Fruit fly (Drosophila melanogaster) Kc167 (cell line): ENCODE results near the gene Sema1a.

ENCODE experiments used
- Sin3A ChIP-seq: fragments of >200 bp; optimal IDR thresholded peaks from 2 replicates; lab custom pipeline; 2018; ENCODE audit warnings: missing external identifiers
- h ChIP-seq: fragments of >200 bp; optimal IDR thresholded peaks from 3 replicates; lab custom pipeline; 2018; ENCODE audit warnings: missing external identifiers
- insv ChIP-seq: fragments of >200 bp; optimal IDR thresholded peaks from 3 replicates; lab custom pipeline; 2018; ENCODE audit warnings: missing external identifiers
- psq ChIP-seq: fragments of >200 bp; optimal IDR thresholded peaks from 2 replicates; lab custom pipeline; 2017; ENCODE audit warnings: missing external identifiers
- ttk ChIP-seq: sonication (Bioruptor generic); optimal IDR thresholded peaks from 2 replicates; lab custom pipeline; 2017; ENCODE audit warnings: missing external identifiers

DNA sequence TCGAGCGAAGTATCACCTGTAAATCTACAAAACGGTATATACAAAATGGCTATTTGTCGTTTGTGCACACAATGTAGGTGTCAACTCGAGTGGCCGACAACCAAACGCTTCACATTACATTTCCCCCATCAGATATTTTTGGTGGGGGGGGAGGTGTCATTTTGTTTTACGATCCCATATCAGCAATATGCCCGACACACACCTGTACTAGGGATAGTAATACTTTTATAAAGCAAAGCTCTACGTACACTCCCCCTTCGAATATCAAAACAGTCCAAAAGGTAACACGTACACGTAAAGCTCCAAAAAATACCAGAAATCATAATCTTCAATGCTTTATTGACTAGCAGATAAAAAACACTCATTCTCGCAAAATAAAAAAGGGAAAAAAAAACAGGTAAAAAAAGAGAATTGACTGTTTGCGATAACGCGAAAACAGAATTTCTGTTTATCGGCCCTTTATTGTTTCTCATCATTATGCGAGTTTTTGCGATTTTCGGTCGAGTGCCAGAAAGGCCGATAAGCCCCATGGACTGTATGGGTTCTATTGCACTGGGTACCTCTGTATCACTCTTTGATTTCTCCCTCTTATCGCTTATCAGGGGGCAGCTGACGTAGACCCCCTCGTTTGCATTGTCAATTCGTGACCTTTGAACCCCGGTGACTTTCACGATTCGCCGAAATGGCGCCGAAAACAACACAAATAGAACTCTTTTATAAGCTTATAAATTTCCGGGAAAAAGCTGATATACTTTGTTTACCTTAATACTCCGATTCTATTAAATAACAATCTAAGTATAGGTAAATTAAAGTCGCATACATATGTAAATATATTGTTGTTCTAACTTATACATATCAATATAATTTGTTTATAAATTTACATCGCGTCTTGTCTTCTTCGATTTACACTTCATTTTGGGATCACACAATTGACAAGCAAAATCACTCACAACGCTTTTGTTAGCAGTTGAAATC is 163.0 kb downstream of the Sema1a start, which contains the start of gene CatB:
- no peak for TF ChIP-seq psq (lab: Kevin White, UChicago)
- no peak for TF ChIP-seq ttk (lab: Kevin White, UChicago)
- TF ChIP-seq Sin3A = no peak
- TF ChIP-seq insv = no peak
- TF ChIP-seq h (lab: Kevin White, UChicago) = no peak
